Worm (Caenorhabditis elegans): ENCODE results near the gene nasp-1.

Gene nasp-1

ce11 chrII:11125059-11125594, 18.7 kb downstream of the nasp-1 start:
- no peak for TF ChIP-seq rnt-1 (tag; optimal IDR thresholded peaks at IDR 0.05)
- TF ChIP-seq alr-1 (tag; optimal IDR thresholded peaks at IDR 0.05; ENCODE audit: borderline replicate concordance) = no peak
- peak in 1 of 2 experiments; percentile 49 for TF ChIP-seq lsy-2 (tag; optimal IDR thresholded peaks at IDR 0.05)
- no peak for TF ChIP-seq lin-15B (tag; optimal IDR thresholded peaks at IDR 0.05)
- no peak for TF ChIP-seq ama-1 (optimal IDR thresholded peaks at IDR 0.05)
- no peak for TF ChIP-seq nhr-77 (tag; optimal IDR thresholded peaks at IDR 0.05)
- no peak for TF ChIP-seq lin-35 (GFP tag; optimal IDR thresholded peaks at IDR 0.05)
- TF ChIP-seq efl-1 (optimal IDR thresholded peaks at IDR 0.05) = no peak
- peak in 1 of 2 experiments; percentile 25 for TF ChIP-seq efl-1 (GFP tag; optimal IDR thresholded peaks at IDR 0.05 in 1 of 2)
- TF ChIP-seq unc-30 (tag; optimal IDR thresholded peaks at IDR 0.05) = no peak

ce11 chrII:11126312-11127000, 20.0 kb downstream of the nasp-1 start, which contains the start of the genes rps-9 and lsm-1:
Gene rps-9 (minus strand): TSS chrII:11126362.
Gene lsm-1 (plus strand): TSS chrII:11126950.
- TF ChIP-seq nhr-77 (tag; optimal IDR thresholded peaks at IDR 0.05) (peak; percentile 58), zip-4 (GFP tag; optimal IDR thresholded peaks at IDR 0.05) (no peak), pqm-1 (tag; optimal IDR thresholded peaks at IDR 0.05) (no peak), C34B4.2 (tag; optimal IDR thresholded peaks at IDR 0.05) (no peak), nhr-12 (tag; optimal IDR thresholded peaks at IDR 0.05) (no peak), sox-4 (tag; optimal IDR thresholded peaks at IDR 0.05) (no peak), hlh-17 (GFP tag; optimal IDR thresholded peaks at IDR 0.05; ENCODE audit: borderline replicate concordance) (no peak), hlh-4 (tag; optimal IDR thresholded peaks at IDR 0.05) (no peak), mep-1 (tag; optimal IDR thresholded peaks at IDR 0.05) (peak; percentile 71), mdl-1 (tag; optimal IDR thresholded peaks at IDR 0.05) (peak in 1 of 2 experiments; percentile 8), nhr-76 (tag; optimal IDR thresholded peaks at IDR 0.05) (no peak), isw-1 (GFP tag; IDR thresholded peaks at IDR 0.05) (peak; percentile 76), jun-1 (tag; optimal IDR thresholded peaks at IDR 0.05) (no peak), mab-9 (GFP tag; IDR thresholded peaks at IDR 0.05) (no peak), skn-1 (tag; optimal IDR thresholded peaks at IDR 0.05) (peak; percentile 86), snu-23 (GFP tag; optimal IDR thresholded peaks at IDR 0.05) (peak; percentile 67), sptf-1 (tag; optimal IDR thresholded peaks at IDR 0.05) (no peak), grh-1 (GFP tag; IDR thresholded peaks at IDR 0.05) (no peak), nhr-84 (tag; optimal IDR thresholded peaks at IDR 0.05) (no peak), nhr-90 (tag; optimal IDR thresholded peaks at IDR 0.05; ENCODE audit: poor library complexity) (peak; percentile 29), swsn-7 (tag; optimal IDR thresholded peaks at IDR 0.05) (peak; percentile 68), tbx-2 (tag; optimal IDR thresholded peaks at IDR 0.05) (peak; percentile 48), aly-2 (tag; optimal IDR thresholded peaks at IDR 0.05) (no peak), efl-1 (optimal IDR thresholded peaks at IDR 0.05) (peak; percentile 83 to 85), efl-1 (GFP tag; optimal IDR thresholded peaks at IDR 0.05 in 1 of 2) (peak; percentile 78 to 97), lin-15B (tag; optimal IDR thresholded peaks at IDR 0.05) (peak; percentile 10), unc-62 (GFP tag; optimal IDR thresholded peaks at IDR 0.05) (no peak), ets-5 (GFP tag; IDR thresholded peaks at IDR 0.05) (no peak), lin-35 (GFP tag; optimal IDR thresholded peaks at IDR 0.05) (peak; percentile 84 to 87), snpc-4 (tag; optimal IDR thresholded peaks at IDR 0.05) (peak; percentile 38), nhr-19 (GFP tag; conservative IDR thresholded peaks at IDR 0.05) (peak; percentile 55), ceh-63 (GFP tag; optimal IDR thresholded peaks at IDR 0.05) (no peak), fkh-4 (tag; optimal IDR thresholded peaks at IDR 0.05; ENCODE audit: borderline replicate concordance) (no peak), lin-13 (GFP tag; optimal IDR thresholded peaks at IDR 0.05) (peak; percentile 58), zag-1 (tag; optimal IDR thresholded peaks at IDR 0.05) (no peak), elt-3 (tag; optimal IDR thresholded peaks at IDR 0.05) (peak in 1 of 6 experiments; percentile 37), fkh-10 (GFP tag; optimal IDR thresholded peaks at IDR 0.05) (no peak), tlp-1 (tag; optimal IDR thresholded peaks at IDR 0.05) (no peak), efl-3 (GFP tag; optimal IDR thresholded peaks at IDR 0.05) (no peak), ceh-90 (tag; optimal IDR thresholded peaks at IDR 0.05) (no peak), mef-2 (tag; optimal IDR thresholded peaks at IDR 0.05) (no peak), unc-86 (tag; optimal IDR thresholded peaks at IDR 0.05) (peak; percentile 22), lin-39 (tag; optimal IDR thresholded peaks at IDR 0.05) (no peak), Y116A8C.19 (tag; optimal IDR thresholded peaks at IDR 0.05; ENCODE audit: borderline replicate concordance) (no peak), unc-98 (GFP tag; IDR thresholded peaks at IDR 0.05) (no peak), ama-1 (optimal IDR thresholded peaks at IDR 0.05) (no peak), rnt-1 (tag; optimal IDR thresholded peaks at IDR 0.05) (peak; percentile 75)
